Worm (Caenorhabditis elegans) whole organism, L1 larva: ENCODE data around the gene F01D5.10.

ENCODE experiments used
- blmp-1 ChIP-seq: fragments of 150-350 bp; optimal IDR thresholded peaks from 2 replicates; lab custom pipeline; 2014; ENCODE audit warnings: missing biosample characterization, missing genetic modification characterization
- elt-3 ChIP-seq, 6 experiments: fragments of 150-350 bp in 1 of 6; sonication (generic microtip); optimal IDR thresholded peaks; 2 replicates each; lab custom pipeline; 2017 to 2018; ENCODE audit warnings: missing biosample characterization in 6 of 6, missing genetic modification characterization in 6 of 6, inconsistent platforms in 1 of 6
- ztf-11 ChIP-seq, 2 experiments: sonication (generic microtip); optimal IDR thresholded peaks; 2 replicates each; lab custom pipeline; 2016 to 2017; ENCODE audit warnings: missing genetic modification characterization in 2 of 2, missing biosample characterization in 1 of 2, missing compliant biosample characterization in 1 of 2

DNA sequence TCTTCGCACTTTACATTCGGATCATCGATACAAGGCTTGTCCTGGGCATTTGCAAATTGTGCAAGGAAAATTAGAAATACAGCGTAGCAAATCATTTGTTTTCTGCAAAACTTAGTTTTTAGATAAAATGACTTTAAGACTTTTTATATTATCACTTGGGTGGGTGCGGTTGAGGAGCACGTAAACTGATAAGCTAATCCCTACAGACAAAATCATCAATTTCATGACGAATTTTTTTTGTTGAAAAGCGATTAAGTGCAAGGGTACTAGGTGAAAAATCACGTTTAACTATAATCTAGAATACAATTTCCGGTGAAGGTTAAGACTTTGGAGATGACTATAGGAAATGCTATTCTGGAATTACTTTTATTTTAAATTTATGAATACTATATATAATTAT is 23.7 kb downstream of the F01D5.10 start, which contains the start of gene F01D5.1:
- TF ChIP-seq elt-3 (tag; optimal IDR thresholded peaks at IDR 0.05; lab: Kevin White, UChicago) (no peak), ztf-11 (tag; optimal IDR thresholded peaks at IDR 0.05; lab: Kevin White, UChicago) (no peak), blmp-1 (tag; lab: Kevin White, UChicago) (no peak)
